Worm (Caenorhabditis elegans): ENCODE measurements around the gene Y54F10BM.12.

- TF ChIP-seq unc-62 (GFP tag; optimal IDR thresholded peaks at IDR 0.05) (no peak), nfya-1 (tag; optimal IDR thresholded peaks at IDR 0.05; ENCODE audit: insufficient read depth) (peak; percentile 30), nhr-25 (tag; optimal IDR thresholded peaks at IDR 0.05) (no peak), R02D3.7 (tag; optimal IDR thresholded peaks at IDR 0.05) (no peak), egl-27 (tag; optimal IDR thresholded peaks at IDR 0.05) (no peak), elt-1 (tag; optimal IDR thresholded peaks at IDR 0.05) (no peak), ama-1 (optimal IDR thresholded peaks at IDR 0.05) (no peak), fkh-10 (GFP tag; optimal IDR thresholded peaks at IDR 0.05) (no peak), elt-3 (tag; optimal IDR thresholded peaks at IDR 0.05) (no peak)
Measured at ce11 chrIII:2331033-2331625, 1.6 kb upstream of the Y54F10BM.12 start, which contains the start of the genes Y54F10BM.13 and ppm-1.D.
